Worm (Caenorhabditis elegans) whole organism, L1 larva: ENCODE data around the gene F56A8.8.

Experiments used
- C04F5.9 ChIP-seq: sonication (generic microtip); optimal IDR thresholded peaks from 2 replicates; lab custom pipeline; 2016; ENCODE audit warnings: missing genetic modification characterization, missing compliant biosample characterization
- F16B12.6 ChIP-seq: fragments of 150-350 bp; optimal IDR thresholded peaks from 2 replicates; lab custom pipeline; 2014; ENCODE audit warnings: missing biosample characterization, missing genetic modification characterization
- Y116A8C.19 ChIP-seq: sonication (generic microtip); optimal IDR thresholded peaks from 2 replicates; lab custom pipeline; 2016; ENCODE audit warnings: missing compliant biosample characterization, missing genetic modification characterization, borderline replicate concordance
- aly-2 ChIP-seq: fragments of 150-350 bp; optimal IDR thresholded peaks from 2 replicates; lab custom pipeline; 2014; ENCODE audit warnings: missing biosample characterization, missing genetic modification characterization
- ama-1 ChIP-seq: fragments of 150-350 bp; optimal IDR thresholded peaks from 2 replicates; lab custom pipeline; 2014
- ceh-8 ChIP-seq: fragments of 200-800 bp; sonication (Bioruptor generic); optimal IDR thresholded peaks from 2 replicates; lab custom pipeline; 2018; ENCODE audit warnings: mild to moderate bottlenecking, missing genetic modification characterization, moderate library complexity, missing compliant biosample characterization
- ceh-82 ChIP-seq, 3 experiments: fragments of 150-350 bp in 1 of 3; sonication (generic microtip) in 2 of 3; optimal IDR thresholded peaks; 2 replicates each; lab custom pipeline; 2014 to 2017; ENCODE audit warnings: missing biosample characterization in 3 of 3, missing genetic modification characterization in 3 of 3
- ceh-90 ChIP-seq: sonication (generic microtip); optimal IDR thresholded peaks from 2 replicates; lab custom pipeline; 2016; ENCODE audit warnings: missing genetic modification characterization, missing compliant biosample characterization
- ces-1 ChIP-seq: fragments of 150-350 bp; optimal IDR thresholded peaks from 2 replicates; lab custom pipeline; 2014; ENCODE audit warnings: missing biosample characterization, missing genetic modification reagents, missing genetic modification characterization
- dpl-1 ChIP-seq, 3 experiments: fragments of 150-350 bp in 2 of 3; sonication (generic microtip) in 1 of 3; optimal IDR thresholded peaks; 2 replicates each; lab custom pipeline; 2014 to 2017; ENCODE audit warnings: missing biosample characterization in 3 of 3, missing genetic modification characterization in 3 of 3, missing genetic modification reagents in 3 of 3
- dsc-1 ChIP-seq: sonication (generic microtip); optimal IDR thresholded peaks from 2 replicates; lab custom pipeline; 2016; ENCODE audit warnings: mild to moderate bottlenecking, missing genetic modification characterization, missing compliant biosample characterization
- efl-3 ChIP-seq: fragments of 200-800 bp; sonication (Bioruptor generic); optimal IDR thresholded peaks from 2 replicates; lab custom pipeline; 2018; ENCODE audit warnings: mild to moderate bottlenecking, missing genetic modification characterization, missing compliant biosample characterization
- egl-13 ChIP-seq: sonication (generic microtip); optimal IDR thresholded peaks from 2 replicates; lab custom pipeline; 2016; ENCODE audit warnings: missing genotype, missing genetic modification reagents, missing genetic modification characterization, missing compliant biosample characterization
- egl-27 ChIP-seq, 2 experiments: fragments of 150-350 bp in 1 of 2; sonication (generic microtip); optimal IDR thresholded peaks; 3 replicates each; lab custom pipeline; 2017 to 2018; ENCODE audit warnings: missing biosample characterization in 2 of 2, missing genetic modification characterization in 2 of 2, missing genetic modification reagents in 2 of 2
- elt-2 ChIP-seq: sonication (generic microtip); optimal IDR thresholded peaks from 2 replicates; lab custom pipeline; 2016; ENCODE audit warnings: missing genetic modification characterization, mild to moderate bottlenecking, inconsistent platforms, missing compliant biosample characterization, missing genetic modification reagents
- ets-5 ChIP-seq: fragments of 200-800 bp; sonication (Bioruptor generic); IDR thresholded peaks from 2 replicates; pipeline ENCODE4 v1.3.6; 2022; ENCODE audit warnings: missing genetic modification characterization, missing compliant biosample characterization
- fkh-10 ChIP-seq: sonication (generic microtip); optimal IDR thresholded peaks from 2 replicates; lab custom pipeline; 2017; ENCODE audit warnings: missing biosample characterization, missing genetic modification reagents, missing genetic modification characterization
- fkh-8 ChIP-seq: sonication (generic microtip); optimal IDR thresholded peaks from 2 replicates; lab custom pipeline; 2016; ENCODE audit warnings: mild to moderate bottlenecking, missing genetic modification characterization, missing compliant biosample characterization
- fos-1 ChIP-seq: fragments of 150-350 bp; optimal IDR thresholded peaks from 2 replicates; lab custom pipeline; 2014; ENCODE audit warnings: missing biosample characterization, missing genetic modification characterization
- grh-1 ChIP-seq: fragments of 200-800 bp; sonication (Bioruptor generic); IDR thresholded peaks from 2 replicates; pipeline ENCODE4 v1.3.6; 2022; ENCODE audit warnings: missing genetic modification reagents, missing genetic modification characterization, missing compliant biosample characterization
- hlh-4 ChIP-seq: sonication (generic microtip); optimal IDR thresholded peaks from 2 replicates; lab custom pipeline; 2016; ENCODE audit warnings: mild to moderate bottlenecking, missing genetic modification characterization, missing compliant biosample characterization
- hpl-2 ChIP-seq: fragments of 150-350 bp; optimal IDR thresholded peaks from 2 replicates; lab custom pipeline; 2014; ENCODE audit warnings: missing biosample characterization, missing genetic modification reagents, missing genetic modification characterization
- isw-1 ChIP-seq: fragments of 200-800 bp; sonication (Bioruptor generic); IDR thresholded peaks from 2 replicates; pipeline ENCODE4 v1.3.6; 2022; ENCODE audit warnings: missing genetic modification characterization, missing compliant biosample characterization
- lin-13 ChIP-seq: fragments of 150-350 bp; optimal IDR thresholded peaks from 2 replicates; lab custom pipeline; 2014; ENCODE audit warnings: missing biosample characterization, missing genetic modification reagents, missing genetic modification characterization
- lin-14 ChIP-seq: fragments of 200-800 bp; sonication (Bioruptor generic); optimal IDR thresholded peaks from 2 replicates; lab custom pipeline; 2018; ENCODE audit warnings: mild to moderate bottlenecking, missing genetic modification characterization, moderate library complexity, missing compliant biosample characterization
- lin-15B ChIP-seq: fragments of 150-350 bp; sonication (generic microtip); optimal IDR thresholded peaks from 3 replicates; lab custom pipeline; 2014; ENCODE audit warnings: missing biosample characterization, missing genetic modification characterization
- lin-35 ChIP-seq, 2 experiments: fragments of 150-350 bp; optimal IDR thresholded peaks; 2 replicates each; lab custom pipeline; 2014; ENCODE audit warnings: missing biosample characterization in 2 of 2, missing genetic modification characterization in 2 of 2, missing genetic modification reagents in 2 of 2
- lin-39 ChIP-seq: fragments of 150-350 bp; optimal IDR thresholded peaks from 2 replicates; lab custom pipeline; 2014; ENCODE audit warnings: missing biosample characterization, missing genetic modification reagents, missing genetic modification characterization
- lir-3 ChIP-seq: sonication (generic microtip); optimal IDR thresholded peaks from 2 replicates; lab custom pipeline; 2016; ENCODE audit warnings: mild to moderate bottlenecking, missing genetic modification characterization, moderate library complexity, missing compliant biosample characterization; ENCODE audit not compliant: poor library complexity
- mdl-1 ChIP-seq, 2 experiments: fragments of 150-350 bp; optimal IDR thresholded peaks; 2 replicates each; lab custom pipeline; 2014 to 2017; ENCODE audit warnings: missing biosample characterization in 2 of 2, missing genetic modification characterization in 2 of 2, inconsistent platforms in 1 of 2
- mef-2 ChIP-seq: fragments of 150-350 bp; optimal IDR thresholded peaks from 2 replicates; lab custom pipeline; 2014; ENCODE audit warnings: missing biosample characterization, missing genetic modification characterization
- mep-1 ChIP-seq: fragments of 150-350 bp; optimal IDR thresholded peaks from 2 replicates; lab custom pipeline; 2014; ENCODE audit warnings: missing biosample characterization, missing genetic modification characterization
- nhr-11 ChIP-seq: fragments of 150-350 bp; optimal IDR thresholded peaks from 2 replicates; lab custom pipeline; 2014; ENCODE audit warnings: missing biosample characterization, missing genetic modification characterization
- nhr-12 ChIP-seq: sonication (generic microtip); optimal IDR thresholded peaks from 2 replicates; lab custom pipeline; 2017; ENCODE audit warnings: missing biosample characterization, missing genetic modification characterization
- nhr-28 ChIP-seq: fragments of 150-350 bp; optimal IDR thresholded peaks from 2 replicates; lab custom pipeline; 2014; ENCODE audit warnings: missing biosample characterization, missing genetic modification characterization
- nhr-47 ChIP-seq: sonication (generic microtip); optimal IDR thresholded peaks from 2 replicates; lab custom pipeline; 2016; ENCODE audit warnings: mild to moderate bottlenecking, missing genetic modification characterization, moderate library complexity, missing compliant biosample characterization
- nhr-71 ChIP-seq: sonication (generic microtip); optimal IDR thresholded peaks from 2 replicates; lab custom pipeline; 2016; ENCODE audit warnings: mild to moderate bottlenecking, missing genetic modification characterization, moderate library complexity, missing compliant biosample characterization
- nhr-77 ChIP-seq: fragments of 150-350 bp; optimal IDR thresholded peaks from 2 replicates; lab custom pipeline; 2014; ENCODE audit warnings: missing biosample characterization, missing genetic modification characterization
- nhr-84 ChIP-seq: sonication (generic microtip); optimal IDR thresholded peaks from 2 replicates; lab custom pipeline; 2017; ENCODE audit warnings: missing biosample characterization, missing genetic modification characterization
- nhr-85 ChIP-seq: sonication (generic microtip); peaks from one replicate; lab custom pipeline; 2016; ENCODE audit warnings: missing genetic modification characterization, inconsistent platforms, missing compliant biosample characterization
- pag-3 ChIP-seq: sonication (generic microtip); optimal IDR thresholded peaks from 2 replicates; lab custom pipeline; 2017; ENCODE audit warnings: missing genetic modification characterization, mild to moderate bottlenecking, missing compliant biosample characterization, antibody characterized with exemption, borderline replicate concordance; ENCODE audit not compliant: insufficient read depth
- pax-3 ChIP-seq: fragments of 200-800 bp; sonication (Bioruptor generic); optimal IDR thresholded peaks from 2 replicates; lab custom pipeline; 2018; ENCODE audit warnings: mild to moderate bottlenecking, missing genetic modification characterization, moderate library complexity, missing compliant biosample characterization
- pqm-1 ChIP-seq: sonication (generic microtip); optimal IDR thresholded peaks from 3 replicates; lab custom pipeline; 2017; ENCODE audit warnings: missing biosample characterization, missing genetic modification characterization
- rnt-1 ChIP-seq: sonication (generic microtip); optimal IDR thresholded peaks from 2 replicates; lab custom pipeline; 2016; ENCODE audit warnings: mild to moderate bottlenecking, missing genetic modification characterization, moderate library complexity, missing compliant biosample characterization
- snu-23 ChIP-seq: sonication (generic microtip); optimal IDR thresholded peaks from 2 replicates; lab custom pipeline; 2016; ENCODE audit warnings: missing genetic modification characterization, missing compliant biosample characterization
- sup-37 ChIP-seq: fragments of 200-800 bp; sonication (Bioruptor generic); optimal IDR thresholded peaks from 2 replicates; lab custom pipeline; 2018; ENCODE audit warnings: mild to moderate bottlenecking, missing genetic modification characterization, missing compliant biosample characterization
- swsn-7 ChIP-seq: sonication (generic microtip); optimal IDR thresholded peaks from 2 replicates; lab custom pipeline; 2016; ENCODE audit warnings: missing genetic modification characterization, missing compliant biosample characterization
- tbx-2 ChIP-seq: sonication (generic microtip); optimal IDR thresholded peaks from 2 replicates; lab custom pipeline; 2016; ENCODE audit warnings: missing genetic modification characterization, missing compliant biosample characterization
- tlp-1 ChIP-seq: fragments of 150-350 bp; optimal IDR thresholded peaks from 2 replicates; lab custom pipeline; 2014; ENCODE audit warnings: missing biosample characterization, missing genetic modification characterization
- unc-98 ChIP-seq: fragments of 200-800 bp; sonication (Bioruptor generic); IDR thresholded peaks from 2 replicates; pipeline ENCODE4 v1.3.6; 2022; ENCODE audit warnings: missing genetic modification characterization, missing compliant biosample characterization
- vab-15 ChIP-seq: sonication (generic microtip); optimal IDR thresholded peaks from 2 replicates; lab custom pipeline; 2017; ENCODE audit warnings: missing genotype, mild to moderate bottlenecking, missing genetic modification characterization, missing compliant biosample characterization
- xbp-1 ChIP-seq: sonication (generic microtip); optimal IDR thresholded peaks from 2 replicates; lab custom pipeline; 2016; ENCODE audit warnings: missing genetic modification characterization, missing compliant biosample characterization
- ztf-4 ChIP-seq: fragments of 150-350 bp; optimal IDR thresholded peaks from 2 replicates; lab custom pipeline; 2014; ENCODE audit warnings: missing biosample characterization, missing genetic modification characterization

F56A8.8 gene

DNA sequence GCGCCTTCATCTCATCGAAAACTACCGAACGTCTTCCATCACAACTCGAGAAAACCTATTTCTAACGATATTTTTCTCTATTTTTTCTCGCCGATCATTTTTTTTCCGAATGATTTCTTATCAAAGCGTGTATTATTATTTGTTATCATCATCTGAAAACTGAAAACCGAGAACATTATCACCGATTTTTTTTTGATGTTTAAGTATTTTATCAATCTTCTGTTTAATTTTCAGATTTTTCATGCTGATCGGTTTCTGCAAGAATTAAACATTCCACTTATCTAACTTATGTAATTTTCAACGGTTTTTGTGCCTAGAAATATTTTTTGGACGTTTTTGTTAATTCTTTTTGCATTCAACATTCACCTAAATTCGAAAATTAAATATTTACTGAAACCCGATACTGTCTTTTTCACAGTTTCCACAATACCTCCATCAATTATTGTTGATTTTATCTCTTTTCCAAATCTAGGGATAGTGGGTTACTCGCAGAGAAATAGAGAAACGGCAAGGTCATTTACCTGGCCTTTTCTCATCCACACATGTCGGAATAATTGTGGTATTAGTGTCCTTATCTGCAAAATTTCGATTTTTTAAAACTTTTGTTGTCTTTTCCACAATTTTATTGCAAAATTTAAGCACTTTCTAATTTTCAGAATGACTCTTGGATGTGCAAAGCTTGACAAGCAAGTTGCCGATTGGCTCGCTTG, 13.4 kb downstream of the F56A8.8 start, which contains the start of gene pgm-2:
Gene pgm-2 (plus strand): TSS at position 657 of the 710 bp plus-strand sequence.
- no peak for TF ChIP-seq C04F5.9 (tag; lab: Kevin White, UChicago)
- TF ChIP-seq xbp-1, result no peak
- no peak for TF ChIP-seq F16B12.6 (tag; lab: Kevin White, UChicago)
- no peak for TF ChIP-seq nhr-12
- no peak for TF ChIP-seq mef-2 (tag; lab: Kevin White, UChicago)
- TF ChIP-seq grh-1, result no peak
- no peak for TF ChIP-seq tbx-2 (tag; lab: Kevin White, UChicago)
- TF ChIP-seq ama-1, result no peak
- no peak for TF ChIP-seq egl-13 (tag; lab: Kevin White, UChicago)
- no peak for TF ChIP-seq mdl-1 (tag; optimal IDR thresholded peaks at IDR 0.05; lab: Kevin White, UChicago)
- no peak for TF ChIP-seq swsn-7 (tag; lab: Kevin White, UChicago)
- TF ChIP-seq lir-3 (tag; lab: Kevin White, UChicago), result no peak
- no peak for TF ChIP-seq hpl-2 (GFP tag; lab: Kevin White, UChicago)
- no peak for TF ChIP-seq vab-15 (tag; lab: Kevin White, UChicago)
- peak; percentile 76 for TF ChIP-seq nhr-85 (tag; lab: Kevin White, UChicago)
- peak in 1 of 3 experiments; percentile 2 for TF ChIP-seq dpl-1 (GFP tag; optimal IDR thresholded peaks at IDR 0.05; lab: Kevin White, UChicago)
- no peak for TF ChIP-seq lin-15B (tag; lab: Kevin White, UChicago)
- TF ChIP-seq efl-3 (GFP tag; lab: Kevin White, UChicago), result no peak
- no peak for TF ChIP-seq nhr-77 (tag; lab: Kevin White, UChicago)
- peak; percentile 18 for TF ChIP-seq elt-2 (tag; lab: Kevin White, UChicago)
- TF ChIP-seq fos-1 (tag; lab: Kevin White, UChicago), result no peak
- no peak for TF ChIP-seq nhr-11
- TF ChIP-seq sup-37 (GFP tag; lab: Kevin White, UChicago), result no peak
- TF ChIP-seq ceh-90, result no peak
- no peak for TF ChIP-seq ztf-4 (tag; lab: Kevin White, UChicago)
- TF ChIP-seq hlh-4, result no peak
- no peak for TF ChIP-seq lin-39 (tag; lab: Kevin White, UChicago)
- TF ChIP-seq pqm-1, result no peak
- no peak for TF ChIP-seq pax-3 (tag; lab: Kevin White, UChicago)
- TF ChIP-seq nhr-71 (tag; lab: Kevin White, UChicago), result no peak
- TF ChIP-seq lin-35 (GFP tag; optimal IDR thresholded peaks at IDR 0.05; lab: Kevin White, UChicago), result no peak
- no peak for TF ChIP-seq ces-1 (GFP tag; lab: Kevin White, UChicago)
- TF ChIP-seq rnt-1, result peak; percentile 9
- TF ChIP-seq fkh-8 (tag; lab: Kevin White, UChicago), result no peak
- TF ChIP-seq nhr-84, result no peak
- no peak for TF ChIP-seq nhr-28 (tag; lab: Kevin White, UChicago)
- TF ChIP-seq unc-98 (GFP tag; lab: Robert Waterston, UW), result no peak
- no peak for TF ChIP-seq lin-14
- TF ChIP-seq snu-23 (GFP tag; lab: Kevin White, UChicago), result peak; percentile 36
- peak; percentile 19 for TF ChIP-seq aly-2 (tag; lab: Kevin White, UChicago)
- TF ChIP-seq isw-1 (GFP tag; lab: Robert Waterston, UW), result no peak
- no peak for TF ChIP-seq ceh-82 (tag; optimal IDR thresholded peaks at IDR 0.05; lab: Kevin White, UChicago)
- TF ChIP-seq fkh-10 (GFP tag; lab: Kevin White, UChicago), result no peak
- peak; percentile 58 for TF ChIP-seq mep-1 (tag; lab: Kevin White, UChicago)
- TF ChIP-seq ets-5 (GFP tag; lab: Robert Waterston, UW), result no peak
- TF ChIP-seq Y116A8C.19 (tag; lab: Kevin White, UChicago), result no peak
- no peak for TF ChIP-seq pag-3 (tag; lab: Kevin White, UChicago)
- no peak for TF ChIP-seq lin-13 (GFP tag; lab: Kevin White, UChicago)
- no peak for TF ChIP-seq dsc-1 (tag; lab: Kevin White, UChicago)
- no peak for TF ChIP-seq egl-27 (tag; optimal IDR thresholded peaks at IDR 0.05; lab: Kevin White, UChicago)
- peak; percentile 2 for TF ChIP-seq nhr-47 (tag; lab: Kevin White, UChicago)
- no peak for TF ChIP-seq tlp-1
- TF ChIP-seq ceh-8, result no peak
